Fruit fly (Drosophila melanogaster) whole organism, prepupa: ENCODE results near the gene Swip-1.

Experiments used
- Blimp-1 ChIP-seq: fragments of 200-800 bp; sonication (Bioruptor generic); optimal IDR thresholded peaks from 3 replicates; lab custom pipeline; 2017; ENCODE audit warnings: missing biosample characterization, missing genetic modification characterization, mild to moderate bottlenecking, moderate library complexity, missing genetic modification reagents
- CG10669 ChIP-seq: fragments of 200-800 bp; sonication (Bioruptor generic); optimal IDR thresholded peaks from 3 replicates; lab custom pipeline; 2018; ENCODE audit warnings: missing biosample characterization, mild to moderate bottlenecking, missing genetic modification characterization, moderate library complexity
- CG11762 ChIP-seq: fragments of 200-800 bp; sonication (Bioruptor generic); optimal IDR thresholded peaks from 3 replicates; lab custom pipeline; 2016; ENCODE audit warnings: missing biosample characterization, missing genetic modification characterization; ENCODE audit not compliant: insufficient read depth
- Sox102F ChIP-seq: fragments of 200-800 bp; sonication (Bioruptor generic); optimal IDR thresholded peaks from 2 replicates; lab custom pipeline; 2016; ENCODE audit warnings: missing biosample characterization, mild to moderate bottlenecking, missing genetic modification characterization
- pdm3 ChIP-seq: fragments of 200-800 bp; sonication (Bioruptor generic); optimal IDR thresholded peaks from 3 replicates; lab custom pipeline; 2016; ENCODE audit warnings: missing biosample characterization, missing genetic modification characterization
- spab ChIP-seq: fragments of 200-800 bp; sonication (Bioruptor generic); optimal IDR thresholded peaks from 2 replicates; lab custom pipeline; 2017; ENCODE audit warnings: missing biosample characterization, mild to moderate bottlenecking, missing genetic modification characterization, missing genetic modification reagents

- no peak for TF ChIP-seq CG10669 (GFP tag; lab: Kevin White, UChicago)
- TF ChIP-seq Sox102F: no peak
- TF ChIP-seq pdm3: no peak
- no peak for TF ChIP-seq spab (GFP tag; lab: Kevin White, UChicago)
- no peak for TF ChIP-seq Blimp-1 (GFP tag; lab: Kevin White, UChicago)
- no peak for TF ChIP-seq CG11762 (GFP tag; lab: Kevin White, UChicago)
These were observed 33.4 kb downstream of the Swip-1 start for dm6 chr2L:18953512-18954254.
